Fruit fly (Drosophila melanogaster): ENCODE measurements around the gene RpS27A.

dm6 chr2L:10426534-10427048, 18.4 kb downstream of the RpS27A start, which contains the start of the genes SmB and KdelR:
- TF ChIP-seq Dfd (GFP tag; optimal IDR thresholded peaks at IDR 0.05) (no peak), OdsH (GFP tag; optimal IDR thresholded peaks at IDR 0.05) (peak; percentile 44), N (GFP tag; optimal IDR thresholded peaks at IDR 0.05) (no peak), Jra (GFP tag; optimal IDR thresholded peaks at IDR 0.05) (peak; percentile 79), lola (GFP tag; optimal IDR thresholded peaks at IDR 0.05) (no peak), h (GFP tag; optimal IDR thresholded peaks at IDR 0.05) (no peak)

All from whole organism, wandering third instar larva.